Worm (Caenorhabditis elegans) whole organism, late embryonic: ENCODE data around the gene egl-43.

ENCODE experiments used
- C08G9.2 ChIP-seq: sonication (generic microtip); optimal IDR thresholded peaks from 2 replicates; lab custom pipeline; 2016; ENCODE audit warnings: mild to moderate bottlenecking, missing genetic modification characterization, moderate library complexity, missing compliant biosample characterization
- K02D7.2 ChIP-seq: sonication (generic microtip); optimal IDR thresholded peaks from 2 replicates; lab custom pipeline; 2017; ENCODE audit warnings: mild to moderate bottlenecking, missing genetic modification characterization, missing compliant biosample characterization
- T23F11.4 ChIP-seq: fragments of 200-800 bp; sonication (Bioruptor generic); optimal IDR thresholded peaks from 2 replicates; lab custom pipeline; 2018; ENCODE audit warnings: mild to moderate bottlenecking, missing genetic modification characterization, missing compliant biosample characterization
- ama-1 ChIP-seq: fragments of 150-350 bp; optimal IDR thresholded peaks from 2 replicates; lab custom pipeline; 2014
- ceh-14 ChIP-seq: sonication (generic microtip); optimal IDR thresholded peaks from 2 replicates; lab custom pipeline; 2016; ENCODE audit warnings: missing genotype, missing genetic modification characterization, missing compliant biosample characterization
- ceh-2 ChIP-seq: sonication (generic microtip); optimal IDR thresholded peaks from 2 replicates; lab custom pipeline; 2016; ENCODE audit warnings: missing genotype, missing genetic modification characterization, missing compliant biosample characterization
- ceh-24 ChIP-seq: sonication (generic microtip); optimal IDR thresholded peaks from 2 replicates; lab custom pipeline; 2016; ENCODE audit warnings: mild to moderate bottlenecking, missing genetic modification characterization, missing compliant biosample characterization
- ceh-30 ChIP-seq: fragments of 150-350 bp; optimal IDR thresholded peaks from 2 replicates; lab custom pipeline; 2014; ENCODE audit warnings: missing biosample characterization, missing genetic modification characterization
- ceh-45 ChIP-seq: fragments of 200-800 bp; sonication (Bioruptor generic); IDR thresholded peaks from 2 replicates; pipeline ENCODE4 v1.3.6; 2022; ENCODE audit warnings: missing genetic modification reagents, missing genetic modification characterization, missing compliant biosample characterization
- ceh-48 ChIP-seq: sonication (generic microtip); optimal IDR thresholded peaks from 2 replicates; lab custom pipeline; 2016; ENCODE audit warnings: missing genetic modification characterization, inconsistent platforms, missing compliant biosample characterization
- ceh-6 ChIP-seq: fragments of 200-800 bp; sonication (Bioruptor generic); optimal IDR thresholded peaks from 2 replicates; lab custom pipeline; 2018; ENCODE audit warnings: mild to moderate bottlenecking, missing genetic modification characterization, missing compliant biosample characterization
- ceh-9 ChIP-seq: sonication (generic microtip); optimal IDR thresholded peaks from 2 replicates; lab custom pipeline; 2016; ENCODE audit warnings: mild to moderate bottlenecking, missing genetic modification characterization, inconsistent platforms, missing compliant biosample characterization
- dve-1 ChIP-seq: sonication (generic microtip); optimal IDR thresholded peaks from 2 replicates; lab custom pipeline; 2017; ENCODE audit warnings: antibody characterized with exemption, mild to moderate bottlenecking, missing genetic modification characterization, missing compliant biosample characterization
- elt-2 ChIP-seq: sonication (generic microtip); optimal IDR thresholded peaks from 2 replicates; lab custom pipeline; 2016; ENCODE audit warnings: missing genetic modification reagents, missing genetic modification characterization, missing compliant biosample characterization
- elt-4 ChIP-seq: sonication (generic microtip); optimal IDR thresholded peaks from 2 replicates; lab custom pipeline; 2016; ENCODE audit warnings: missing genetic modification characterization, missing compliant biosample characterization
- fax-1 ChIP-seq: sonication (generic microtip); optimal IDR thresholded peaks from 2 replicates; lab custom pipeline; 2016; ENCODE audit warnings: missing genotype, missing genetic modification characterization, missing compliant biosample characterization
- fkh-10 ChIP-seq: fragments of 150-350 bp; optimal IDR thresholded peaks from 2 replicates; lab custom pipeline; 2014; ENCODE audit warnings: missing biosample characterization, missing genetic modification reagents, missing genetic modification characterization
- gmeb-2 ChIP-seq: sonication (generic microtip); optimal IDR thresholded peaks from 2 replicates; lab custom pipeline; 2016; ENCODE audit warnings: missing genetic modification characterization, inconsistent platforms, missing compliant biosample characterization
- hlh-13 ChIP-seq: fragments of 200-800 bp; sonication (Bioruptor generic); optimal IDR thresholded peaks from 2 replicates; lab custom pipeline; 2018; ENCODE audit warnings: mild to moderate bottlenecking, missing genetic modification characterization, missing compliant biosample characterization
- hlh-15 ChIP-seq: sonication (generic microtip); optimal IDR thresholded peaks from 2 replicates; lab custom pipeline; 2016; ENCODE audit warnings: missing genetic modification characterization, missing compliant biosample characterization
- hlh-30 ChIP-seq: sonication (generic microtip); optimal IDR thresholded peaks from 2 replicates; lab custom pipeline; 2017; ENCODE audit warnings: antibody characterized with exemption, missing genetic modification characterization, missing compliant biosample characterization; ENCODE audit not compliant: insufficient read depth
- hlh-8 ChIP-seq: sonication (generic microtip); optimal IDR thresholded peaks from 2 replicates; lab custom pipeline; 2016; ENCODE audit warnings: missing genotype, missing genetic modification characterization, missing compliant biosample characterization
- lin-11 ChIP-seq: fragments of 200-800 bp; sonication (Bioruptor generic); optimal IDR thresholded peaks from 2 replicates; lab custom pipeline; 2018; ENCODE audit warnings: mild to moderate bottlenecking, missing genetic modification characterization, missing compliant biosample characterization
- mec-3 ChIP-seq: sonication (generic microtip); optimal IDR thresholded peaks from 2 replicates; lab custom pipeline; 2016; ENCODE audit warnings: borderline replicate concordance, missing genetic modification characterization, missing compliant biosample characterization
- npax-4 ChIP-seq: sonication (generic microtip); optimal IDR thresholded peaks from 2 replicates; lab custom pipeline; 2016; ENCODE audit warnings: missing genetic modification characterization, missing compliant biosample characterization
- odd-2 ChIP-seq: sonication (generic microtip); optimal IDR thresholded peaks from 2 replicates; lab custom pipeline; 2017; ENCODE audit warnings: antibody characterized with exemption, mild to moderate bottlenecking, missing genetic modification characterization, missing compliant biosample characterization
- pag-3 ChIP-seq: sonication (generic microtip); optimal IDR thresholded peaks from 2 replicates; lab custom pipeline; 2016; ENCODE audit warnings: missing compliant biosample characterization, missing genetic modification characterization, borderline replicate concordance
- pat-9 ChIP-seq: fragments of 200-800 bp; sonication (Bioruptor generic); optimal IDR thresholded peaks from 2 replicates; lab custom pipeline; 2018; ENCODE audit warnings: mild to moderate bottlenecking, missing genetic modification characterization, moderate library complexity, missing compliant biosample characterization
- pha-2 ChIP-seq: sonication (generic microtip); optimal IDR thresholded peaks from 2 replicates; lab custom pipeline; 2017; ENCODE audit warnings: mild to moderate bottlenecking, missing genetic modification characterization, missing compliant biosample characterization
- pha-4 ChIP-seq: fragments of 150-350 bp; optimal IDR thresholded peaks from 2 replicates; lab custom pipeline; 2018; ENCODE audit warnings: missing biosample characterization, missing genetic modification reagents, missing genetic modification characterization
- pqm-1 ChIP-seq: sonication (generic microtip); optimal IDR thresholded peaks from 2 replicates; lab custom pipeline; 2016; ENCODE audit warnings: missing genetic modification characterization, missing compliant biosample characterization
- ref-2 ChIP-seq: sonication (generic microtip); optimal IDR thresholded peaks from 2 replicates; lab custom pipeline; 2016; ENCODE audit warnings: missing genetic modification characterization, missing compliant biosample characterization
- rnt-1 ChIP-seq: sonication (generic microtip); optimal IDR thresholded peaks from 2 replicates; lab custom pipeline; 2016; ENCODE audit warnings: missing genetic modification characterization, missing compliant biosample characterization
- sdc-2 ChIP-seq: sonication (generic microtip); optimal IDR thresholded peaks from 2 replicates; lab custom pipeline; 2016; ENCODE audit warnings: missing genotype, missing genetic modification characterization, missing compliant biosample characterization
- sox-2 ChIP-seq: fragments of 200-800 bp; sonication (Bioruptor generic); IDR thresholded peaks from 2 replicates; pipeline ENCODE4 v1.3.6; 2022; ENCODE audit warnings: missing genetic modification reagents, missing genetic modification characterization, missing compliant biosample characterization
- sox-4 ChIP-seq: sonication (generic microtip); optimal IDR thresholded peaks from 2 replicates; lab custom pipeline; 2017; ENCODE audit warnings: mild to moderate bottlenecking, missing genetic modification characterization, inconsistent platforms, missing compliant biosample characterization
- tbx-7 ChIP-seq: sonication (generic microtip); optimal IDR thresholded peaks from 2 replicates; lab custom pipeline; 2016; ENCODE audit warnings: missing genotype, missing genetic modification characterization, missing compliant biosample characterization
- unc-3 ChIP-seq, 2 experiments: fragments of 200-800 bp in 1 of 2; sonication (Bioruptor generic) in 1 of 2; sonication (generic microtip) in 1 of 2; conservative IDR thresholded peaks in 1 of 2; optimal IDR thresholded peaks in 1 of 2; 2 replicates each; pipeline versions ENCODE4 v1.3.6 to Lab custom; 2016 to 2022; ENCODE audit warnings: missing compliant biosample characterization in 2 of 2, missing genetic modification characterization in 2 of 2, missing genetic modification reagents in 1 of 2
- unc-42 ChIP-seq: sonication (generic microtip); optimal IDR thresholded peaks from 2 replicates; lab custom pipeline; 2016; ENCODE audit warnings: missing genotype, missing genetic modification characterization, missing compliant biosample characterization
- unc-55 ChIP-seq: sonication (generic microtip); optimal IDR thresholded peaks from 2 replicates; lab custom pipeline; 2017; ENCODE audit warnings: missing biosample characterization, missing genetic modification reagents, missing genetic modification characterization
- unc-86 ChIP-seq: sonication (generic microtip); optimal IDR thresholded peaks from 2 replicates; lab custom pipeline; 2016; ENCODE audit warnings: missing genetic modification characterization, missing compliant biosample characterization
- ztf-16 ChIP-seq: sonication (generic microtip); optimal IDR thresholded peaks from 2 replicates; lab custom pipeline; 2017; ENCODE audit warnings: missing genetic modification characterization, missing compliant biosample characterization

Gene egl-43

ce11 chrII:9931012-9931411, 24.0 kb upstream of the egl-43 start (continued):
- TF ChIP-seq rnt-1 (tag; lab: Kevin White, UChicago) (no peak), hlh-15 (tag; lab: Kevin White, UChicago) (no peak), fax-1 (tag; lab: Kevin White, UChicago) (no peak), ceh-2 (peak; percentile 22), ref-2 (peak; percentile 36), K02D7.2 (tag; lab: Kevin White, UChicago) (no peak), tbx-7 (tag; lab: Kevin White, UChicago) (peak; percentile 27), pha-4 (tag; lab: Kevin White, UChicago) (no peak), ceh-48 (tag; lab: Kevin White, UChicago) (no peak), hlh-30 (no peak), pha-2 (tag; lab: Kevin White, UChicago) (no peak)
- TF ChIP-seq, all 69 proteins: peak for 8

- TF ChIP-seq elt-2 (peak; percentile 14), ref-2 (no peak), odd-2 (tag; lab: Kevin White, UChicago) (no peak), ceh-6 (GFP tag; lab: Kevin White, UChicago) (no peak)
Measured at ce11 chrII:9931476-9931875, 23.5 kb upstream of the egl-43 start, which contains the start of gene pho-11. Gene pho-11 (plus strand): TSS chrII:9931849.

- no peak for TF ChIP-seq hlh-30
- no peak for TF ChIP-seq lin-11
- no peak for TF ChIP-seq sox-4 (tag; lab: Kevin White, UChicago)
- no peak for TF ChIP-seq gmeb-2 (tag; lab: Kevin White, UChicago)
- no peak for TF ChIP-seq ama-1 (lab: Kevin White, UChicago)
- no peak for TF ChIP-seq sox-2 (GFP tag; lab: Robert Waterston, UW)
- no peak for TF ChIP-seq unc-3 (GFP tag; conservative IDR thresholded peaks at IDR 0.05; lab: Robert Waterston, UW)
- TF ChIP-seq unc-3 (tag; optimal IDR thresholded peaks at IDR 0.05; lab: Kevin White, UChicago), result no peak
- no peak for TF ChIP-seq rnt-1 (tag; lab: Kevin White, UChicago)
- no peak for TF ChIP-seq odd-2 (tag; lab: Kevin White, UChicago)
- no peak for TF ChIP-seq pha-4 (tag; lab: Kevin White, UChicago)
- TF ChIP-seq mec-3 (tag; lab: Kevin White, UChicago), result no peak
- no peak for TF ChIP-seq ceh-48 (tag; lab: Kevin White, UChicago)
- no peak for TF ChIP-seq ceh-45 (GFP tag; lab: Robert Waterston, UW)
- TF ChIP-seq hlh-8 (tag; lab: Kevin White, UChicago), result no peak
- TF ChIP-seq T23F11.4, result no peak
Measured at ce11 chrII:9933947-9934383, 21.0 kb upstream of the egl-43 start.

DNA sequence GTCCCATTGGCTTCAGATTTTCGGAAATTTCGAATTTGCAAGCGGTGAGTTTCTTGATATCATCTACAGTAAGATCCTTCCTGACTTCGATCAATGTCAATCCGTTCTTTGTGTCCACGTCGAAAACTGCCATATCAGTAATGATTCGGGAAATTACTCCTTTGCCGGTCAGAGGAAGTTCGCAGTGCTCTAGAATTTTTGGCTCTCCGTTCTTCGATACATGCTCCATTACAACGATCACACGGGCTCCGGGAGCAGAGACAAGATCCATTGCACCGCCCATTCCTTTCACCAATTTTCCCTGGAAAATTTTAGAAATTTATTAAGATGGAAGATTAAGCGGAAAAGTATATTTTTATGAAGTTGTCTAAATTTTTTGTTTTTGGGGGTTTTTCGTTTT, 20.4 kb upstream of the egl-43 start:
- no peak for TF ChIP-seq mec-3 (tag; lab: Kevin White, UChicago)
- no peak for TF ChIP-seq unc-55 (GFP tag; lab: Kevin White, UChicago)
- TF ChIP-seq pag-3 (tag; lab: Kevin White, UChicago), result no peak
- TF ChIP-seq unc-42, result no peak
- TF ChIP-seq ceh-24, result no peak
- TF ChIP-seq hlh-13, result no peak

- TF ChIP-seq pqm-1 (tag; lab: Kevin White, UChicago) (no peak), elt-2 (peak; percentile 61), unc-86 (tag; lab: Kevin White, UChicago) (no peak)
Measured at ce11 chrII:9935044-9935599, 19.9 kb upstream of the egl-43 start.

- TF ChIP-seq ceh-14 (tag; lab: Kevin White, UChicago), result no peak
- TF ChIP-seq sdc-2 (tag; lab: Kevin White, UChicago), result no peak
- TF ChIP-seq ceh-30 (tag; lab: Kevin White, UChicago), result no peak
- no peak for TF ChIP-seq pat-9 (tag; lab: Kevin White, UChicago)
- no peak for TF ChIP-seq ceh-9 (tag; lab: Kevin White, UChicago)
- no peak for TF ChIP-seq ceh-2
- no peak for TF ChIP-seq mec-3 (tag; lab: Kevin White, UChicago)
- no peak for TF ChIP-seq C08G9.2 (tag; lab: Kevin White, UChicago)
- no peak for TF ChIP-seq elt-4 (tag; lab: Kevin White, UChicago)
- no peak for TF ChIP-seq ztf-16
- no peak for TF ChIP-seq fkh-10 (GFP tag; lab: Kevin White, UChicago)
- no peak for TF ChIP-seq npax-4 (tag; lab: Kevin White, UChicago)
- no peak for TF ChIP-seq dve-1 (tag; lab: Kevin White, UChicago)
- TF ChIP-seq pqm-1 (tag; lab: Kevin White, UChicago), result no peak
- no peak for TF ChIP-seq ref-2
Measured at ce11 chrII:9935664-9936063, 19.3 kb upstream of the egl-43 start.
